Fruit fly (Drosophila melanogaster): ENCODE data around the gene CG11583.
A peak's percentile ranks its signal among the peaks of the same experiment; 100 is the strongest.

The CG11583 gene

DNA sequence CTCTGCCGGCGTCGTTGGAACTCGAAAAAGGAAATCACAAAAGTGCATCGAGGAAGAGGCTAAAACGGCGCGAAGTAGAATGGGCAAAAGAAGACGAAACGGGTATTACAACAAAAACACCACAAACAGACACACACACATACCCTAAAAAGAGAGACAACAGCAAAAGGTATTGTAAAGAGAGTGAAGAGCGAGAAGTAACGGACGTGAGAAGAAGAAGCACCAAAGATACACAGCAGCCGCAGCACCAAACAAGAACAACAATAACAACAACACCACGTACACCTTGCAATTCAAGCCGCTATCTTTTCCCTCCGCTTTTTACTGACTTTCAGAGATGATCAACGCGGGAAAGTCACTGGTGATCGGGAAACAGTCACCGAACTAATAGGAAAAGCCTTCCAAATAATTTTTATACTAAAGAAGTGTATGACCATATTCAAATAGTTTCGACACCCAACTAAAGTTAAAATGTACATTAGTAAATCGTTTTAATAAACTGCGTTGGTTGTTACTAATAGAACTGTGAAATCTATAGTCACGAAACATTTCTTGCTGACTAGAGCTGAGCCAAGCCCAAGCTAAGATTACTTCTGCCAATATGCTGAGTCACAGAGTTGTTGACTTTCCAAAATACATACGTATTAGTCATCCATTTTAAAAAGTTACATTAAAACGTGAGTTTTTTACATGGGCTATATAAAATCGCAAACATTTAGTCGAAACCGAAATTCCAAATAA lies 30.3 kb downstream of the CG11583 start (continued):
- TF ChIP-seq CG6689 (GFP tag; IDR thresholded peaks at IDR 0.05) (no peak), pros (GFP tag; optimal IDR thresholded peaks at IDR 0.05) (peak; percentile 90), CG17385 (GFP tag; optimal IDR thresholded peaks at IDR 0.05) (peak; percentile 91)

DNA sequence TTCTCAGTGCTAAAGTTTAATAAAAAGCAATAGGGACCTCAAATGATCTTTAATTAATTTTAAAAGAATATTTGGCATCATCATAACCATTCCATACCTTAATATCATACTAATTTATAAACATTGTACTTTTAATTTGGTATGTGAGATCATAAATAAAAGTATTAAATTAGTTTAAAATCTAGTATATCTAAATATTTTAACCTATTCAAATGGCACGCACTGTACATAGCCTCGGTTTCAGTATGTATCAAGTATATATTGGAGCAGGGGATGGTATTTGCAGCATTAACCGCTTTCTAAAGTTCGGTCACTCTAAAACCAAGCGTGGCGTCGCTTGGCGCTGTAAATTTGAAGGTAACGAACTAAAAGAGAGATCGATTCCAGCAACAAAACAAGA lies 40.2 kb downstream of the CG11583 start, which contains the start of gene pav:
TSS of gene pav (plus strand) at position 307 of the 400 bp plus-strand sequence.
- TF ChIP-seq ci (GFP tag; IDR thresholded peaks at IDR 0.05) (no peak), ap (GFP tag; IDR thresholded peaks at IDR 0.05) (no peak), CG14860 (GFP tag; IDR thresholded peaks at IDR 0.05; ENCODE audit: partially characterized antibody) (no peak), CG6654 (GFP tag; optimal IDR thresholded peaks at IDR 0.05) (no peak), CG13424 (tag; optimal IDR thresholded peaks at IDR 0.05) (peak; percentile 53), CG9797 (GFP tag; optimal IDR thresholded peaks at IDR 0.05) (peak; percentile 79), CG7928 (GFP tag; optimal IDR thresholded peaks at IDR 0.05) (no peak), az2 (GFP tag; optimal IDR thresholded peaks at IDR 0.05) (peak; percentile 1), bab2 (GFP tag; optimal IDR thresholded peaks at IDR 0.05) (no peak), nerfin-2 (GFP tag; IDR thresholded peaks at IDR 0.05; ENCODE audit: partially characterized antibody) (no peak), CHES-1-like (GFP tag; optimal IDR thresholded peaks at IDR 0.05) (no peak), sens (GFP tag) (no peak), CG6765 (GFP tag; optimal IDR thresholded peaks at IDR 0.05) (no peak), zen2 (GFP tag; IDR thresholded peaks at IDR 0.05; ENCODE audit: partially characterized antibody) (no peak), NC2β (GFP tag; optimal IDR thresholded peaks at IDR 0.05) (no peak), CG9609 (GFP tag; optimal IDR thresholded peaks at IDR 0.05) (no peak), tin (GFP tag; optimal IDR thresholded peaks at IDR 0.05) (peak; percentile 28), pnt (GFP tag; optimal IDR thresholded peaks at IDR 0.05) (no peak), ash1 (GFP tag; optimal IDR thresholded peaks at IDR 0.05) (no peak), Dip2 (GFP tag; IDR thresholded peaks at IDR 0.05) (no peak), eve (GFP tag; optimal IDR thresholded peaks at IDR 0.05) (no peak), seq (GFP tag; IDR thresholded peaks at IDR 0.05) (no peak), CG17912 (GFP tag; optimal IDR thresholded peaks at IDR 0.05) (no peak), CG18011 (GFP tag; optimal IDR thresholded peaks at IDR 0.05) (no peak), ro (GFP tag; IDR thresholded peaks at IDR 0.05) (no peak), chinmo (GFP tag; IDR thresholded peaks at IDR 0.05; ENCODE audit: partially characterized antibody) (no peak), lov (optimal IDR thresholded peaks at IDR 0.05) (no peak), lov (GFP tag; IDR thresholded peaks at IDR 0.05) (no peak), pb (GFP tag; optimal IDR thresholded peaks at IDR 0.05) (no peak), al (GFP tag; IDR thresholded peaks at IDR 0.05) (0 out of 2 replicates have a peak, but pooled peaks have one; percentile 26), fu2 (GFP tag; optimal IDR thresholded peaks at IDR 0.05) (no peak), CG6175 (GFP tag; IDR thresholded peaks at IDR 0.05) (no peak), pzg (GFP tag; optimal IDR thresholded peaks at IDR 0.05) (peak; percentile 77), CG6791 (GFP tag; IDR thresholded peaks at IDR 0.05; ENCODE audit: partially characterized antibody) (no peak), CG33557 (GFP tag; optimal IDR thresholded peaks at IDR 0.05) (no peak), Nf-YC (tag; optimal IDR thresholded peaks at IDR 0.05) (no peak), CG30431 (GFP tag; optimal IDR thresholded peaks at IDR 0.05) (no peak), D (optimal IDR thresholded peaks at IDR 0.05) (no peak), D (GFP tag; optimal IDR thresholded peaks at IDR 0.05) (no peak), zfh2 (GFP tag; optimal IDR thresholded peaks at IDR 0.05) (no peak), repo (GFP tag; optimal IDR thresholded peaks at IDR 0.05) (no peak), CG9437 (GFP tag; optimal IDR thresholded peaks at IDR 0.05) (no peak), zf30C (GFP tag; optimal IDR thresholded peaks at IDR 0.05) (no peak), dm (GFP tag; optimal IDR thresholded peaks at IDR 0.05) (peak; percentile 51), ATbp (GFP tag; optimal IDR thresholded peaks at IDR 0.05) (no peak), CG9876 (GFP tag; optimal IDR thresholded peaks at IDR 0.05) (no peak)
